Fruit fly (Drosophila melanogaster) whole organism, embryonic: Measurements from ENCODE around the gene Pgd.

ENCODE experiments used
- Atf6 ChIP-seq: fragments of 200-800 bp; sonication (Bioruptor generic); IDR thresholded peaks from 2 replicates; pipeline ENCODE4 v1.3.6; 2022; ENCODE audit warnings: missing biosample characterization, missing genetic modification characterization
- CG1792 ChIP-seq: fragments of 200-800 bp; sonication (Bioruptor generic); optimal IDR thresholded peaks from 2 replicates; lab custom pipeline; 2016; ENCODE audit warnings: missing biosample characterization, missing genetic modification characterization
- CG3838 ChIP-seq: fragments of 200-800 bp; sonication (Bioruptor generic); optimal IDR thresholded peaks from 3 replicates; lab custom pipeline; 2016; ENCODE audit warnings: missing biosample characterization, missing genetic modification characterization
- D19B ChIP-seq: fragments of 200-800 bp; sonication (Bioruptor generic); optimal IDR thresholded peaks from 2 replicates; lab custom pipeline; 2017; ENCODE audit warnings: missing biosample characterization, mild to moderate bottlenecking, missing genetic modification characterization
- Gsc ChIP-seq: fragments of 200-800 bp; sonication (Bioruptor generic); IDR thresholded peaks from 2 replicates; pipeline ENCODE4 v1.3.6; 2022; ENCODE audit warnings: missing biosample characterization, missing genetic modification characterization
- vnd ChIP-seq: fragments of 200-800 bp; sonication (Bioruptor generic); IDR thresholded peaks from 3 replicates; pipeline ENCODE4 v1.3.6; 2022; ENCODE audit warnings: missing biosample characterization, missing genetic modification characterization; ENCODE audit not compliant: partially characterized antibody

- TF ChIP-seq Gsc (GFP tag; lab: Robert Waterston, UW) = no peak
- TF ChIP-seq Atf6 (GFP tag; lab: Robert Waterston, UW) = no peak
- TF ChIP-seq vnd (GFP tag; lab: Robert Waterston, UW) = no peak
- TF ChIP-seq D19B = no peak
- no peak for TF ChIP-seq CG1792 (GFP tag; lab: Kevin White, UChicago)
- TF ChIP-seq CG3838 (GFP tag; lab: Kevin White, UChicago) = no peak
Observed at dm6 chrX:2140487-2140886, 4.4 kb upstream of the Pgd start.
